Fruit fly (Drosophila melanogaster) whole organism, embryonic: ENCODE measurements around the gene NijC.
A peak's percentile ranks its signal among the peaks of the same experiment; 100 is the strongest.

Experiments
- ATbp ChIP-seq: fragments of 200-800 bp; sonication (Bioruptor generic); optimal IDR thresholded peaks from 2 replicates; lab custom pipeline; 2017; ENCODE audit warnings: missing biosample characterization, mild to moderate bottlenecking, missing genetic modification characterization, missing genetic modification reagents
- Bteb2 ChIP-seq: fragments of 200-800 bp; sonication (Bioruptor generic); optimal IDR thresholded peaks from 2 replicates; lab custom pipeline; 2016; ENCODE audit warnings: missing biosample characterization, missing genetic modification characterization
- CG1024 ChIP-seq: fragments of 200-800 bp; sonication (Bioruptor generic); IDR thresholded peaks from 2 replicates; pipeline ENCODE4 v1.3.6; 2022; ENCODE audit warnings: missing biosample characterization, missing genetic modification characterization
- CG11456 ChIP-seq: fragments of 200-800 bp; sonication (Bioruptor generic); IDR thresholded peaks from 3 replicates; pipeline ENCODE4 v1.3.6; 2022; ENCODE audit warnings: missing biosample characterization, missing genetic modification characterization
- CG11723 ChIP-seq: fragments of 200-800 bp; sonication (Bioruptor generic); optimal IDR thresholded peaks from 2 replicates; lab custom pipeline; 2017; ENCODE audit warnings: missing biosample characterization, mild to moderate bottlenecking, missing genetic modification characterization
- CG12071 ChIP-seq: fragments of 200-800 bp; sonication (Bioruptor generic); optimal IDR thresholded peaks from 3 replicates; lab custom pipeline; 2018; ENCODE audit warnings: missing biosample characterization, mild to moderate bottlenecking, missing genetic modification characterization
- CG14014 ChIP-seq: fragments of 200-800 bp; sonication (Bioruptor generic); IDR thresholded peaks from 2 replicates; pipeline ENCODE4 v1.3.6; 2022; ENCODE audit warnings: missing biosample characterization, missing genetic modification characterization
- CG14050 ChIP-seq: fragments of 200-800 bp; sonication (Bioruptor generic); IDR thresholded peaks from 3 replicates; pipeline ENCODE4 v1.3.6; 2022; ENCODE audit warnings: missing biosample characterization, missing genetic modification characterization
- CG14667 ChIP-seq: fragments of 200-800 bp; sonication (Bioruptor generic); IDR thresholded peaks from 2 replicates; pipeline ENCODE4 v1.3.6; 2022; ENCODE audit warnings: missing biosample characterization, missing genetic modification characterization
- CG14710 ChIP-seq: fragments of 200-800 bp; sonication (Bioruptor generic); optimal IDR thresholded peaks from 3 replicates; lab custom pipeline; 2019; ENCODE audit warnings: missing biosample characterization, mild to moderate bottlenecking, missing genetic modification characterization, moderate library complexity
- CG16779 ChIP-seq: fragments of 200-800 bp; sonication (Bioruptor generic); IDR thresholded peaks from 2 replicates; pipeline ENCODE4 v1.3.6; 2022; ENCODE audit warnings: missing biosample characterization, missing genetic modification characterization
- CG17802 ChIP-seq: fragments of 200-800 bp; sonication (Bioruptor generic); optimal IDR thresholded peaks from 2 replicates; lab custom pipeline; 2018; ENCODE audit warnings: missing biosample characterization, mild to moderate bottlenecking, missing genetic modification characterization, moderate library complexity
- CG17829 ChIP-seq: fragments of 200-800 bp; optimal IDR thresholded peaks from 2 replicates; lab custom pipeline; 2019; ENCODE audit warnings: missing biosample characterization, mild to moderate bottlenecking, missing genetic modification characterization, moderate library complexity
- CG30403 ChIP-seq: fragments of 200-800 bp; sonication (Bioruptor generic); optimal IDR thresholded peaks from 3 replicates; lab custom pipeline; 2016; ENCODE audit warnings: missing biosample characterization, missing genetic modification characterization
- CG32767 ChIP-seq: fragments of 200-800 bp; sonication (Bioruptor generic); IDR thresholded peaks from 2 replicates; pipeline ENCODE4 v1.3.6; 2022; ENCODE audit warnings: missing biosample characterization, missing genetic modification characterization
- CG34376 ChIP-seq: fragments of 200-800 bp; sonication (Bioruptor generic); optimal IDR thresholded peaks from 2 replicates; lab custom pipeline; 2018; ENCODE audit warnings: missing biosample characterization, mild to moderate bottlenecking, missing genetic modification characterization
- CG5245 ChIP-seq: fragments of 200-800 bp; sonication (Bioruptor generic); optimal IDR thresholded peaks from 3 replicates; lab custom pipeline; 2016; ENCODE audit warnings: missing biosample characterization, missing genetic modification characterization
- CG6654 ChIP-seq: fragments of 200-800 bp; sonication (Bioruptor generic); optimal IDR thresholded peaks from 2 replicates; lab custom pipeline; 2017; ENCODE audit warnings: missing biosample characterization, mild to moderate bottlenecking, missing genetic modification characterization
- CG7357 ChIP-seq: fragments of 200-800 bp; sonication (Bioruptor generic); IDR thresholded peaks from 3 replicates; pipeline ENCODE4 v1.3.6; 2022; ENCODE audit warnings: missing biosample characterization, missing genetic modification characterization
- CG7928 ChIP-seq: fragments of 200-800 bp; sonication (Bioruptor generic); optimal IDR thresholded peaks from 2 replicates; lab custom pipeline; 2017; ENCODE audit warnings: missing biosample characterization, mild to moderate bottlenecking, missing genetic modification characterization
- CG8290 ChIP-seq, 3 experiments: fragments of 200-800 bp; sonication (Bioruptor generic); optimal IDR thresholded peaks; 2 replicates each; lab custom pipeline; 2016 to 2019; ENCODE audit warnings: missing biosample characterization in 3 of 3, missing genetic modification characterization in 3 of 3, mild to moderate bottlenecking in 2 of 3, moderate library complexity in 1 of 3
- CG9437 ChIP-seq: fragments of 200-800 bp; sonication (Bioruptor generic); optimal IDR thresholded peaks from 2 replicates; lab custom pipeline; 2018; ENCODE audit warnings: missing biosample characterization, mild to moderate bottlenecking, missing genetic modification characterization
- Camta ChIP-seq: fragments of 200-800 bp; sonication (Bioruptor generic); optimal IDR thresholded peaks from 2 replicates; lab custom pipeline; 2016; ENCODE audit warnings: missing biosample characterization, missing genetic modification characterization
- Doc2 ChIP-seq: fragments of 200-800 bp; sonication (Bioruptor generic); IDR thresholded peaks from 2 replicates; pipeline ENCODE4 v1.3.6; 2022; ENCODE audit warnings: missing biosample characterization, missing genetic modification characterization
- Doc3 ChIP-seq: fragments of 200-800 bp; sonication (Bioruptor generic); IDR thresholded peaks from 3 replicates; pipeline ENCODE4 v1.3.6; 2022; ENCODE audit warnings: missing biosample characterization, missing genetic modification characterization; ENCODE audit not compliant: partially characterized antibody
- Dp ChIP-seq: fragments of 200-800 bp; sonication (Bioruptor generic); optimal IDR thresholded peaks from 2 replicates; lab custom pipeline; 2018; ENCODE audit warnings: missing biosample characterization, mild to moderate bottlenecking, missing genetic modification characterization, moderate library complexity
- Lim3 ChIP-seq: fragments of 200-800 bp; sonication (Bioruptor generic); IDR thresholded peaks from 2 replicates; pipeline ENCODE4 v1.3.6; 2022; ENCODE audit warnings: missing biosample characterization, missing genetic modification characterization
- Myb ChIP-seq: fragments of 200-800 bp; sonication (Bioruptor generic); optimal IDR thresholded peaks from 2 replicates; lab custom pipeline; 2016; ENCODE audit warnings: missing biosample characterization, missing genetic modification characterization
- Opbp ChIP-seq: fragments of 200-800 bp; sonication (Bioruptor generic); IDR thresholded peaks from 3 replicates; pipeline ENCODE4 v1.3.6; 2022; ENCODE audit warnings: missing biosample characterization, missing genetic modification characterization; ENCODE audit not compliant: partially characterized antibody
- Sry-δ ChIP-seq: fragments of 200-800 bp; sonication (Bioruptor generic); optimal IDR thresholded peaks from 2 replicates; lab custom pipeline; 2016; ENCODE audit warnings: missing biosample characterization, missing genetic modification characterization
- cas ChIP-seq: fragments of 200-800 bp; sonication (Bioruptor generic); IDR thresholded peaks from 2 replicates; pipeline ENCODE4 v1.3.6; 2022; ENCODE audit warnings: missing biosample characterization, missing genetic modification characterization
- chn ChIP-seq: fragments of 200-800 bp; sonication (Bioruptor generic); optimal IDR thresholded peaks from 2 replicates; lab custom pipeline; 2016; ENCODE audit warnings: missing biosample characterization, missing genetic modification characterization
- ci ChIP-seq: fragments of 200-800 bp; sonication (Bioruptor generic); IDR thresholded peaks from 3 replicates; pipeline ENCODE4 v1.3.6; 2022; ENCODE audit warnings: missing biosample characterization, missing genetic modification characterization
- crc ChIP-seq: fragments of 200-800 bp; sonication (Bioruptor generic); optimal IDR thresholded peaks from 2 replicates; lab custom pipeline; 2016; ENCODE audit warnings: missing biosample characterization, missing genetic modification characterization
- crol ChIP-seq: fragments of 200-800 bp; sonication (Bioruptor generic); IDR thresholded peaks from 2 replicates; pipeline ENCODE4 v1.3.6; 2022; ENCODE audit warnings: missing biosample characterization, missing genetic modification characterization
- esg ChIP-seq: fragments of 200-800 bp; sonication (Bioruptor generic); conservative IDR thresholded peaks from 2 replicates; pipeline ENCODE4 v1.3.6; 2022; ENCODE audit warnings: missing biosample characterization, missing genetic modification characterization
- eyg ChIP-seq: fragments of 200-800 bp; sonication (Bioruptor generic); optimal IDR thresholded peaks from 3 replicates; lab custom pipeline; 2016; ENCODE audit warnings: missing biosample characterization, missing genetic modification characterization
- gcm ChIP-seq: fragments of 200-800 bp; sonication (Bioruptor generic); optimal IDR thresholded peaks from 2 replicates; lab custom pipeline; 2019; ENCODE audit warnings: missing biosample characterization, mild to moderate bottlenecking, missing genetic modification characterization, moderate library complexity
- grau ChIP-seq: fragments of 200-800 bp; optimal IDR thresholded peaks from 3 replicates; lab custom pipeline; 2019; ENCODE audit warnings: missing biosample characterization, mild to moderate bottlenecking, missing genetic modification characterization, moderate library complexity
- kay ChIP-seq: fragments of 200-800 bp; sonication (Bioruptor generic); optimal IDR thresholded peaks from 2 replicates; lab custom pipeline; 2016; ENCODE audit warnings: missing biosample characterization, missing genetic modification characterization
- ken ChIP-seq: fragments of 200-800 bp; sonication (Bioruptor generic); IDR thresholded peaks from 3 replicates; pipeline ENCODE4 v1.3.6; 2022; ENCODE audit warnings: missing biosample characterization, missing genetic modification characterization
- kni ChIP-seq: fragments of 200-800 bp; sonication (Bioruptor generic); optimal IDR thresholded peaks from 3 replicates; lab custom pipeline; 2017; ENCODE audit warnings: mild to moderate bottlenecking, missing biosample characterization, missing genetic modification reagents, missing genetic modification characterization
- maf-S ChIP-seq: fragments of 200-800 bp; sonication (Bioruptor generic); optimal IDR thresholded peaks from 2 replicates; lab custom pipeline; 2016; ENCODE audit warnings: missing biosample characterization, missing genetic modification characterization
- nau ChIP-seq: fragments of 200-800 bp; sonication (Bioruptor generic); optimal IDR thresholded peaks from 3 replicates; lab custom pipeline; 2017; ENCODE audit warnings: missing biosample characterization, mild to moderate bottlenecking, missing genetic modification characterization, missing genetic modification reagents
- nerfin-1 ChIP-seq: fragments of 200-800 bp; sonication (Bioruptor generic); optimal IDR thresholded peaks from 3 replicates; lab custom pipeline; 2019; ENCODE audit warnings: missing biosample characterization, mild to moderate bottlenecking, missing genetic modification characterization, moderate library complexity
- nmo ChIP-seq: fragments of 200-800 bp; sonication (Bioruptor generic); optimal IDR thresholded peaks from 2 replicates; lab custom pipeline; 2018; ENCODE audit warnings: missing biosample characterization, mild to moderate bottlenecking, missing genetic modification characterization, moderate library complexity
- salm ChIP-seq: fragments of 200-800 bp; sonication (Bioruptor generic); optimal IDR thresholded peaks from 2 replicates; lab custom pipeline; 2018; ENCODE audit warnings: missing biosample characterization, mild to moderate bottlenecking, missing genetic modification characterization
- sens ChIP-seq: fragments of 200-800 bp; sonication (Bioruptor generic); peaks from one replicate; lab custom pipeline; 2016; ENCODE audit warnings: missing biosample characterization, missing genetic modification characterization
- tgo ChIP-seq: fragments of 200-800 bp; sonication (Bioruptor generic); IDR thresholded peaks from 3 replicates; pipeline ENCODE4 v1.3.6; 2022; ENCODE audit warnings: missing biosample characterization, missing genetic modification characterization
- trem ChIP-seq: fragments of 200-800 bp; optimal IDR thresholded peaks from 3 replicates; lab custom pipeline; 2019; ENCODE audit warnings: missing biosample characterization, mild to moderate bottlenecking, missing genetic modification characterization, moderate library complexity
- twi ChIP-seq: fragments of 200-800 bp; optimal IDR thresholded peaks from 2 replicates; lab custom pipeline; 2019; ENCODE audit warnings: missing biosample characterization, mild to moderate bottlenecking, missing genetic modification characterization, moderate library complexity
- unpg ChIP-seq: fragments of 200-800 bp; sonication (Bioruptor generic); optimal IDR thresholded peaks from 3 replicates; lab custom pipeline; 2018; ENCODE audit warnings: missing biosample characterization, mild to moderate bottlenecking, missing genetic modification characterization, moderate library complexity

The NijC gene

dm6 chr3R:12723759-12724158, 28.8 kb downstream of the NijC start (continued):
- TF ChIP-seq tgo (GFP tag; lab: Robert Waterston, UW) (no peak; the same call in 2 of the 3 replicates), ATbp (GFP tag; lab: Kevin White, UChicago) (no peak), nmo (no peak), maf-S (no peak), trem (tag; lab: Kevin White, UChicago) (no peak), CG5245 (GFP tag; lab: Kevin White, UChicago) (peak; percentile 18), kay (GFP tag; lab: Kevin White, UChicago) (no peak), CG17829 (tag; lab: Kevin White, UChicago) (peak; percentile 18), kni (GFP tag; lab: Kevin White, UChicago) (no peak), CG17802 (tag; lab: Kevin White, UChicago) (no peak), twi (no peak), sens (GFP tag; lab: Kevin White, UChicago) (peak; percentile 51), Dp (GFP tag; lab: Kevin White, UChicago) (peak; percentile 9), ken (GFP tag; lab: Robert Waterston, UW) (no peak), CG14014 (GFP tag; lab: Robert Waterston, UW) (no peak; the same call in 1 of the 2 replicates), CG12071 (GFP tag; lab: Kevin White, UChicago) (no peak), Camta (GFP tag; lab: Kevin White, UChicago) (no peak), Doc3 (GFP tag; lab: Robert Waterston, UW) (no peak), nau (GFP tag; lab: Kevin White, UChicago) (no peak), CG30403 (peak; percentile 2), CG14050 (GFP tag; lab: Robert Waterston, UW) (no peak), CG1024 (GFP tag; lab: Robert Waterston, UW) (no peak), CG14667 (no peak), gcm (no peak), Doc2 (no peak), nerfin-1 (tag; lab: Kevin White, UChicago) (no peak), salm (tag; lab: Kevin White, UChicago) (no peak), esg (GFP tag; lab: Robert Waterston, UW) (no peak), CG7357 (GFP tag; lab: Robert Waterston, UW) (no peak), crol (no peak), ci (peak; percentile 23; the same call in 1 of the 3 replicates), Bteb2 (GFP tag; lab: Kevin White, UChicago) (no peak), Myb (GFP tag; lab: Kevin White, UChicago) (peak; percentile 86), unpg (GFP tag; lab: Kevin White, UChicago) (peak; percentile 22), CG16779 (GFP tag; lab: Robert Waterston, UW) (no peak), CG6654 (GFP tag; lab: Kevin White, UChicago) (no peak), grau (peak; percentile 54), CG7928 (GFP tag; lab: Kevin White, UChicago) (no peak), Opbp (GFP tag; lab: Robert Waterston, UW) (no peak), CG14710 (tag; lab: Kevin White, UChicago) (no peak), cas (no peak), CG11723 (GFP tag; lab: Kevin White, UChicago) (no peak), CG11456 (GFP tag; lab: Robert Waterston, UW) (peak; percentile 68; the same call in 2 of the 3 replicates), CG32767 (GFP tag; lab: Robert Waterston, UW) (no peak), CG8290 (GFP tag; optimal IDR thresholded peaks at IDR 0.05; lab: Kevin White, UChicago) (no peak), CG8290 (tag; optimal IDR thresholded peaks at IDR 0.05; lab: Kevin White, UChicago) (peak in 1 of 2 experiments; percentile 21), Lim3 (GFP tag; lab: Robert Waterston, UW) (no peak), crc (no peak), Sry-δ (GFP tag; lab: Kevin White, UChicago) (no peak), CG9437 (GFP tag; lab: Kevin White, UChicago) (no peak), CG34376 (GFP tag; lab: Kevin White, UChicago) (no peak), chn (GFP tag; lab: Kevin White, UChicago) (no peak), eyg (GFP tag; lab: Kevin White, UChicago) (no peak)
